Fruit fly (Drosophila melanogaster) whole organism, embryonic: ENCODE measurements around the gene CAH6.

ENCODE experiments used
- ATbp ChIP-seq: fragments of 200-800 bp; sonication (Bioruptor generic); optimal IDR thresholded peaks from 2 replicates; lab custom pipeline; 2017; ENCODE audit warnings: missing biosample characterization, mild to moderate bottlenecking, missing genetic modification characterization, missing genetic modification reagents
- CG10366 ChIP-seq: fragments of 200-800 bp; sonication (Bioruptor generic); IDR thresholded peaks from 2 replicates; pipeline ENCODE4 v1.3.6; 2022; ENCODE audit warnings: missing biosample characterization, missing genetic modification characterization
- CG10543 ChIP-seq: fragments of 200-800 bp; sonication (Bioruptor generic); optimal IDR thresholded peaks from 3 replicates; lab custom pipeline; 2017; ENCODE audit warnings: missing biosample characterization, mild to moderate bottlenecking, missing genetic modification characterization, moderate library complexity
- CG10565 ChIP-seq: fragments of 200-800 bp; sonication (Bioruptor generic); optimal IDR thresholded peaks from 3 replicates; lab custom pipeline; 2016; ENCODE audit warnings: missing biosample characterization, mild to moderate bottlenecking, missing genetic modification characterization
- CG11456 ChIP-seq: fragments of 200-800 bp; sonication (Bioruptor generic); IDR thresholded peaks from 3 replicates; pipeline ENCODE4 v1.3.6; 2022; ENCODE audit warnings: missing biosample characterization, missing genetic modification characterization
- CG12236 ChIP-seq: fragments of 200-800 bp; sonication (Bioruptor generic); optimal IDR thresholded peaks from 2 replicates; lab custom pipeline; 2016; ENCODE audit warnings: missing biosample characterization, missing genetic modification characterization
- CG17328 ChIP-seq: fragments of 200-800 bp; sonication (Bioruptor generic); IDR thresholded peaks from 2 replicates; pipeline ENCODE4 v1.3.6; 2022; ENCODE audit warnings: missing biosample characterization, missing genetic modification characterization
- CG17359 ChIP-seq: fragments of 200-800 bp; sonication (Bioruptor generic); optimal IDR thresholded peaks from 3 replicates; lab custom pipeline; 2018; ENCODE audit warnings: missing biosample characterization, mild to moderate bottlenecking, missing genetic modification characterization, moderate library complexity
- CG17612 ChIP-seq: fragments of 200-800 bp; sonication (Bioruptor generic); IDR thresholded peaks from 2 replicates; pipeline ENCODE4 v1.3.6; 2022; ENCODE audit warnings: missing biosample characterization, missing genetic modification characterization
- CG18262 ChIP-seq: fragments of 200-800 bp; optimal IDR thresholded peaks from 3 replicates; lab custom pipeline; 2019; ENCODE audit warnings: missing biosample characterization, mild to moderate bottlenecking, missing genetic modification characterization, moderate library complexity
- CG18476 ChIP-seq: fragments of 200-800 bp; sonication (Bioruptor generic); optimal IDR thresholded peaks from 2 replicates; lab custom pipeline; 2016; ENCODE audit warnings: missing biosample characterization, mild to moderate bottlenecking, missing genetic modification characterization
- CG2199 ChIP-seq: fragments of 200-800 bp; sonication (Bioruptor generic); IDR thresholded peaks from 3 replicates; pipeline ENCODE4 v1.3.6; 2022; ENCODE audit warnings: missing biosample characterization, missing genetic modification characterization
- CG34422 ChIP-seq: fragments of 200-800 bp; sonication (Bioruptor generic); IDR thresholded peaks from 3 replicates; pipeline ENCODE4 v1.3.6; 2022; ENCODE audit warnings: missing biosample characterization, missing genetic modification characterization
- CG5180 ChIP-seq: fragments of 200-800 bp; sonication (Bioruptor generic); optimal IDR thresholded peaks from 3 replicates; lab custom pipeline; 2017; ENCODE audit warnings: missing biosample characterization, missing genetic modification characterization, mild to moderate bottlenecking, moderate library complexity, missing genetic modification reagents
- CG6254 ChIP-seq: fragments of 200-800 bp; sonication (Bioruptor generic); optimal IDR thresholded peaks from 3 replicates; lab custom pipeline; 2017; ENCODE audit warnings: mild to moderate bottlenecking, missing biosample characterization, missing genetic modification reagents, missing genetic modification characterization
- CG6765 ChIP-seq: fragments of 200-800 bp; sonication (Bioruptor generic); optimal IDR thresholded peaks from 3 replicates; lab custom pipeline; 2017; ENCODE audit warnings: missing biosample characterization, mild to moderate bottlenecking, missing genetic modification characterization
- Chrac-16 ChIP-seq: fragments of 200-800 bp; sonication (Bioruptor generic); optimal IDR thresholded peaks from 3 replicates; lab custom pipeline; 2016; ENCODE audit warnings: missing biosample characterization, missing genetic modification characterization
- Dip3 ChIP-seq: fragments of 200-800 bp; sonication (Bioruptor generic); optimal IDR thresholded peaks from 3 replicates; lab custom pipeline; 2016; ENCODE audit warnings: missing biosample characterization, missing genetic modification characterization
- Drgx ChIP-seq: fragments of 200-800 bp; sonication (Bioruptor generic); IDR thresholded peaks from 2 replicates; pipeline ENCODE4 v1.3.6; 2022; ENCODE audit warnings: missing biosample characterization, missing genetic modification characterization
- Ets65A ChIP-seq: fragments of 200-800 bp; sonication (Bioruptor generic); peaks from one replicate; lab custom pipeline; 2016; ENCODE audit warnings: missing biosample characterization, missing genetic modification characterization
- GATAe ChIP-seq: fragments of 200-800 bp; sonication (Bioruptor generic); conservative IDR thresholded peaks from 2 replicates; pipeline ENCODE4 v1.3.6; 2022; ENCODE audit warnings: missing biosample characterization, missing genetic modification characterization
- Hr78 ChIP-seq, 2 experiments: fragments of 200-800 bp in 1 of 2; fragments of >200 bp in 1 of 2; sonication (Bioruptor generic) in 1 of 2; optimal IDR thresholded peaks; 2 replicates each; lab custom pipeline; 2017 to 2019; ENCODE audit warnings: missing biosample characterization in 2 of 2, missing genetic modification characterization in 2 of 2, mild to moderate bottlenecking in 1 of 2, moderate library complexity in 1 of 2
- Max ChIP-seq: fragments of 200-800 bp; sonication (Bioruptor generic); optimal IDR thresholded peaks from 2 replicates; lab custom pipeline; 2016; ENCODE audit warnings: missing biosample characterization, mild to moderate bottlenecking, missing genetic modification characterization
- Med ChIP-seq: fragments of 200-800 bp; sonication (Bioruptor generic); peaks from one replicate; lab custom pipeline; 2016; ENCODE audit warnings: missing biosample characterization, missing genetic modification characterization, mild to moderate bottlenecking, inconsistent platforms, moderate library complexity
- Pdp1 ChIP-seq, 2 experiments: fragments of 200-800 bp; sonication (Bioruptor generic); optimal IDR thresholded peaks; 3 replicates each; lab custom pipeline; 2016; ENCODE audit warnings: missing biosample characterization in 2 of 2, missing genetic modification characterization in 2 of 2, mild to moderate bottlenecking in 1 of 2, moderate library complexity in 1 of 2
- Ptx1 ChIP-seq: fragments of 200-800 bp; sonication (Bioruptor generic); IDR thresholded peaks from 2 replicates; pipeline ENCODE4 v1.3.6; 2022; ENCODE audit warnings: missing biosample characterization, missing genetic modification characterization
- Usf ChIP-seq: fragments of 200-800 bp; sonication (Bioruptor generic); optimal IDR thresholded peaks from 2 replicates; lab custom pipeline; 2017; ENCODE audit warnings: missing genotype, missing biosample characterization, missing genetic modification characterization
- Xrp1 ChIP-seq: fragments of 200-800 bp; sonication (Bioruptor generic); IDR thresholded peaks from 2 replicates; pipeline ENCODE4 v1.3.6; 2022; ENCODE audit warnings: missing biosample characterization, missing genetic modification characterization
- bigmax ChIP-seq: fragments of 200-800 bp; sonication (Bioruptor generic); optimal IDR thresholded peaks from 2 replicates; lab custom pipeline; 2018; ENCODE audit warnings: missing biosample characterization, mild to moderate bottlenecking, missing genetic modification characterization
- cg ChIP-seq: fragments of 200-800 bp; sonication (Bioruptor generic); optimal IDR thresholded peaks from 3 replicates; lab custom pipeline; 2019; ENCODE audit warnings: missing biosample characterization, mild to moderate bottlenecking, missing genetic modification characterization, moderate library complexity
- crol ChIP-seq: fragments of 200-800 bp; sonication (Bioruptor generic); IDR thresholded peaks from 2 replicates; pipeline ENCODE4 v1.3.6; 2022; ENCODE audit warnings: missing biosample characterization, missing genetic modification characterization
- disco-r ChIP-seq: fragments of 200-800 bp; sonication (Bioruptor generic); optimal IDR thresholded peaks from 2 replicates; lab custom pipeline; 2016; ENCODE audit warnings: missing biosample characterization, missing genetic modification characterization
- dm ChIP-seq: fragments of 200-800 bp; sonication (Bioruptor generic); optimal IDR thresholded peaks from 3 replicates; lab custom pipeline; 2016; ENCODE audit warnings: missing biosample characterization, missing genetic modification characterization
- gce ChIP-seq: fragments of 200-800 bp; sonication (Bioruptor generic); IDR thresholded peaks from 3 replicates; pipeline ENCODE4 v1.3.6; 2022; ENCODE audit warnings: missing biosample characterization, missing genetic modification characterization
- gcm ChIP-seq: fragments of 200-800 bp; sonication (Bioruptor generic); optimal IDR thresholded peaks from 2 replicates; lab custom pipeline; 2019; ENCODE audit warnings: missing biosample characterization, mild to moderate bottlenecking, missing genetic modification characterization, moderate library complexity
- knrl ChIP-seq: fragments of 200-800 bp; sonication (Bioruptor generic); IDR thresholded peaks from 3 replicates; pipeline ENCODE4 v1.3.6; 2022; ENCODE audit warnings: missing biosample characterization, missing genetic modification characterization; ENCODE audit not compliant: partially characterized antibody
- lab ChIP-seq: fragments of 200-800 bp; sonication (Bioruptor generic); optimal IDR thresholded peaks from 3 replicates; lab custom pipeline; 2017; ENCODE audit warnings: missing biosample characterization, missing genetic modification characterization, mild to moderate bottlenecking, moderate library complexity, missing genetic modification reagents
- lbe ChIP-seq: fragments of 200-800 bp; sonication (Bioruptor generic); optimal IDR thresholded peaks from 2 replicates; lab custom pipeline; 2016; ENCODE audit warnings: missing biosample characterization, mild to moderate bottlenecking, missing genetic modification characterization
- mirr ChIP-seq: fragments of 200-800 bp; sonication (Bioruptor generic); optimal IDR thresholded peaks from 3 replicates; lab custom pipeline; 2018; ENCODE audit warnings: missing biosample characterization, mild to moderate bottlenecking, missing genetic modification characterization
- otp ChIP-seq: fragments of 200-800 bp; sonication (Bioruptor generic); IDR thresholded peaks from 3 replicates; pipeline ENCODE4, ENCODE4 v1.3.6; 2022; ENCODE audit warnings: missing biosample characterization, missing genetic modification characterization
- slbo ChIP-seq: fragments of 200-800 bp; sonication (Bioruptor generic); IDR thresholded peaks from 2 replicates; pipeline ENCODE4 v1.3.6; 2022; ENCODE audit warnings: missing biosample characterization, missing genetic modification characterization
- sqz ChIP-seq: fragments of 200-800 bp; sonication (Bioruptor generic); optimal IDR thresholded peaks from 3 replicates; lab custom pipeline; 2018; ENCODE audit warnings: missing biosample characterization, mild to moderate bottlenecking, missing genetic modification characterization
- sr ChIP-seq: fragments of 200-800 bp; sonication (Bioruptor generic); IDR thresholded peaks from 3 replicates; pipeline ENCODE4 v1.3.6; 2022; ENCODE audit warnings: missing biosample characterization, missing genetic modification characterization
- sug ChIP-seq: fragments of 200-800 bp; optimal IDR thresholded peaks from 2 replicates; lab custom pipeline; 2019; ENCODE audit warnings: missing biosample characterization, mild to moderate bottlenecking, missing genetic modification characterization, moderate library complexity
- twi ChIP-seq: fragments of 200-800 bp; optimal IDR thresholded peaks from 2 replicates; lab custom pipeline; 2019; ENCODE audit warnings: missing biosample characterization, mild to moderate bottlenecking, missing genetic modification characterization, moderate library complexity

Gene CAH6

DNA sequence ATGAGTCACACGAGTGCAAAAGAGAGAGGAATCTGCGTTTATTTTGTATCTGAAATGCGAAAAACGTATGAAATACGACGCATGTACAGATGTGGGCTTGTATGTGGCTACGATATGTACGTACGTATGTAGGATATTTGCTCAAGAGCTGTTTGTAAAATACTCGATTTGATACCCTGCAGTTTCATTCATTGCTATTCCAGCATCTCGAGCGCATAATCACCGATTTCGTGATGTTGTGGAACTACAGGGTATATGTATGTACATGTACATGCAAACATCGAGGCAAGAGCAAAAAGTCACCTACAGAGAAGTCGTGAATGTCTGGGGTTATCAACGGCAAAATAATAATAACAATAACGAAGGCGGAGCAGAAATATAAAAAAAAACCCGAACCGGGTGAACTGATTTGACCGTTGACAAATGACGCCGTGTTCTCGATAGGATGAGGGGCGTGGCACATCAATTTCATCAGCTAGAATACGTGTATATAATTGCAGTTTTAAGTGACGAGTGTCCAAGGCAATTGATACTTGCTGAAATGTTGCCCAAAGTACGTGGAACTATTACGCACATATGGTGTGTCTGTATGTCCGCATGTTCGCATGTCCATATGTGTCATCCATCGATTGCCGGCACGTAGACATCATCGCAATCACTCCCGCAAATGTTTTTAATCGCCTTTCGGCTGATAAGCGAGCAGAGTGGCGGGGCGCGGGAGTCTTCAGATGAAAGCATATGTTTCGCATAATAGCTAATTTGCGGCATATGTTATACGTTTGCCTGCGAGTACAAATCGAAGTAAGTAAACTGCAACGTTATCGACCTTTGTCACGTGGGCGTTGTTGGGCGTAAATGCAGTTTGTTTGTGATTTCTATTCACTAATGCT is 33.2 kb upstream of the CAH6 start (continued):
- TF ChIP-seq sqz: no peak

DNA sequence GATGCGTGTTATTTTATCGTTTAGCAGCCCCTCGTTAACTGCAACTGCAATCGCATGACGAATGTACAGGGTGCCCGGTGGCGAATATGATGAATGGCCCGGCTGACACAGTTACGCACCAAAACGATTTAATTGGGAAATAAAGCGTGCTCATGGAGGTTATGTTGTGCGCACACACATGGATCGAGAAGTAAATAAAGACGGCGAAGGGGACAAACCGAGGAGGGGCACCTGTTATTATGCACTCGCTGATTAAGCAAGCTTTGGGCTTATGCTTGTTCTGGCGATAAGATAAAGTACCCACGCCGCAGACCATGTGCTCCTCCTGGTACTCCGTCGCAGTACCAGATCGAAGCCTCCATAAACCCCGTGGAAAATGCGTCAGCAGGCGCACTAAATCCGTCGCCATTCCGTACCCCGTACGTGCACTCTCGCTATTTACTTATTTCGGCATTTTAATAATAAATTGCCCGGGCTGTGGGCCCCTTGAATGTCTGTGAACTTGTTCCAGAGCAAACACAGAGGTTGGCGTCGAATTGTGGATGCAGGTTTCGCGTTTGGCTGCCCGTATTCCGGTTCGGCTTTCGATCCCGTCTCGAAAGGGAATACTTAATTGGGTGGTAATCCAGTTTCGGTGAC is 32.2 kb upstream of the CAH6 start:
- 0 out of 3 replicates have a peak, but pooled peaks have one; percentile 39 for TF ChIP-seq CG11456 (GFP tag; lab: Robert Waterston, UW)
- peak; percentile 43 for TF ChIP-seq lbe (GFP tag; lab: Kevin White, UChicago)
- TF ChIP-seq bigmax (GFP tag; lab: Kevin White, UChicago): peak; percentile 92
- no peak for TF ChIP-seq CG17612 (GFP tag; lab: Robert Waterston, UW)
- peak in 1 of 2 experiments; percentile 5 for TF ChIP-seq Hr78 (GFP tag; optimal IDR thresholded peaks at IDR 0.05; lab: Kevin White, UChicago)
- no peak for TF ChIP-seq CG17328 (GFP tag; lab: Robert Waterston, UW)
- peak; percentile 81 for TF ChIP-seq Ets65A (GFP tag; lab: Kevin White, UChicago)
- peak; percentile 39; the same call in 1 of the 3 replicates for TF ChIP-seq CG34422 (GFP tag; lab: Robert Waterston, UW)
- TF ChIP-seq CG12236 (GFP tag; lab: Kevin White, UChicago): no peak
- TF ChIP-seq Xrp1 (GFP tag; lab: Robert Waterston, UW): peak; percentile 5; the same call in 1 of the 2 replicates
- no peak for TF ChIP-seq CG18476 (GFP tag; lab: Kevin White, UChicago)
- 0 out of 3 replicates have a peak, but pooled peaks have one; percentile 32 for TF ChIP-seq CG2199
- TF ChIP-seq dm (GFP tag; lab: Kevin White, UChicago): peak; percentile 82
- peak; percentile 62 for TF ChIP-seq sug (tag; lab: Kevin White, UChicago)
- TF ChIP-seq CG10366 (GFP tag; lab: Robert Waterston, UW): peak; percentile 72
- TF ChIP-seq CG10543: peak; percentile 14
- peak; percentile 15; the same call in 1 of the 2 replicates for TF ChIP-seq slbo (GFP tag; lab: Robert Waterston, UW)
- peak; percentile 15 for TF ChIP-seq Max
- peak; percentile 24 for TF ChIP-seq mirr (GFP tag; lab: Kevin White, UChicago)
- peak; percentile 26 for TF ChIP-seq CG18262
- peak; percentile 11 for TF ChIP-seq cg (GFP tag; lab: Kevin White, UChicago)
- TF ChIP-seq Pdp1 (GFP tag; optimal IDR thresholded peaks at IDR 0.05; lab: Kevin White, UChicago): peak in 1 of 2 experiments; percentile 93
- TF ChIP-seq Drgx (GFP tag; lab: Robert Waterston, UW): peak; percentile 73
- peak; percentile 43 for TF ChIP-seq Med (GFP tag; lab: Kevin White, UChicago)
- TF ChIP-seq disco-r (GFP tag; lab: Kevin White, UChicago): no peak
- peak; percentile 37; the same call in 1 of the 2 replicates for TF ChIP-seq Ptx1 (GFP tag; lab: Robert Waterston, UW)
- TF ChIP-seq Usf: no peak
- TF ChIP-seq lab (GFP tag; lab: Kevin White, UChicago): peak; percentile 68
- TF ChIP-seq GATAe (GFP tag; lab: Robert Waterston, UW): peak; percentile 45; the same call in 1 of the 2 replicates
- TF ChIP-seq gce: no peak
- TF ChIP-seq CG5180 (GFP tag; lab: Kevin White, UChicago): no peak
- TF ChIP-seq gcm (GFP tag; lab: Kevin White, UChicago): peak; percentile 56
- no peak for TF ChIP-seq CG6765 (GFP tag; lab: Kevin White, UChicago)
- peak; percentile 58; the same call in 1 of the 3 replicates for TF ChIP-seq otp
- peak; percentile 0 for TF ChIP-seq CG17359 (tag; lab: Kevin White, UChicago)
- peak; percentile 22 for TF ChIP-seq ATbp (GFP tag; lab: Kevin White, UChicago)
- TF ChIP-seq twi: no peak
- no peak for TF ChIP-seq knrl
- TF ChIP-seq Dip3 (GFP tag; lab: Kevin White, UChicago): no peak
- 0 out of 3 replicates have a peak, but pooled peaks have one; percentile 14 for TF ChIP-seq sr
- peak; percentile 72 for TF ChIP-seq CG6254 (GFP tag; lab: Kevin White, UChicago)
- no peak for TF ChIP-seq Chrac-16 (GFP tag; lab: Kevin White, UChicago)
- TF ChIP-seq CG10565 (GFP tag; lab: Kevin White, UChicago): no peak
- TF ChIP-seq crol (GFP tag; lab: Robert Waterston, UW): peak; percentile 74
